Worm (Caenorhabditis elegans) whole organism, early embryonic: Measurements from ENCODE around the gene srp-2.

Experiments used
- B0310.2 ChIP-seq: sonication (generic microtip); optimal IDR thresholded peaks from 2 replicates; lab custom pipeline; 2016; ENCODE audit warnings: mild to moderate bottlenecking, missing genetic modification characterization, missing compliant biosample characterization
- ama-1 ChIP-seq: fragments of 150-350 bp; optimal IDR thresholded peaks from 2 replicates; lab custom pipeline; 2014
- ets-7 ChIP-seq: sonication (generic microtip); optimal IDR thresholded peaks from 2 replicates; lab custom pipeline; 2016; ENCODE audit warnings: missing genotype, missing genetic modification characterization, missing compliant biosample characterization
- flt-1 ChIP-seq: fragments of 200-800 bp; sonication (Bioruptor generic); IDR thresholded peaks from 2 replicates; pipeline ENCODE4 v1.3.6; 2022; ENCODE audit warnings: missing genetic modification characterization, missing compliant biosample characterization
- hmg-4 ChIP-seq: fragments of 200-800 bp; sonication (Bioruptor generic); optimal IDR thresholded peaks from 2 replicates; lab custom pipeline; 2018; ENCODE audit warnings: mild to moderate bottlenecking, missing genetic modification characterization, missing compliant biosample characterization
- tbx-11 ChIP-seq: fragments of 200-800 bp; sonication (Bioruptor generic); IDR thresholded peaks from 2 replicates; pipeline ENCODE4 v1.3.6; 2022; ENCODE audit warnings: missing genetic modification characterization, missing compliant biosample characterization

DNA sequence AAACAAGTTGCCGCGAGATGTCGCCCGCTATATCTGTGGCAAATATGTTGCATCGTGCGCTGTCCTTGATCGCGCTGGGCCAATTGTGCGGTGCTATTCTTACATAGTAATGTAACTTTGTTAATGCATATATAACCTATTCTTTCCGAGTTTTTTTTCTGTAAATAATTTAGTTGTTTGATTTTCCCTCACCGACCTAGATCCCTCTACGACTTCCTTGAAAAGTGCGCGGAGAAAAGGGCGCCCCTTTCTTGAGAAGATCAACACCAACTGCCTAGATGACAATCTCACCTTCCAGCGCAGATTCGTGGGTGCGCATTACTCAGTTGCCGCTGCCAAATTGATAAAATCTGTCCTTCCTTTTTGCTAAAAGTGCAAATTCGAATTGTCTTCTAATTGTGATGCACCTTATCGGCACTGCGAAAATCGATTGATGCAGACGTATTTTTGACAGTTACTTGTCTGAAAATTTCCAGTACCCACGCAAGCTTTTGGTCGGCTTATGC lies 39.2 kb downstream of the srp-2 start:
- TF ChIP-seq ama-1 (lab: Kevin White, UChicago) (no peak), tbx-11 (GFP tag; lab: Robert Waterston, UW) (no peak), hmg-4 (GFP tag; lab: Kevin White, UChicago) (no peak), B0310.2 (tag; lab: Kevin White, UChicago) (no peak), ets-7 (no peak), flt-1 (GFP tag; lab: Robert Waterston, UW) (no peak)
